ENCODE assay signal across 1 fruit fly cellular context in genomic region chr3R:23872606-23873192, dm6.
A peak's percentile ranks its signal among the peaks of the same experiment; 100 is the strongest.
TF ChIP-seq lines count a peak whose summit lies in the region.

No protein-coding gene starts in this region.

TF ChIP-seq in whole organism, embryonic, 481 proteins besides CTCF, POLR2A, EP300 and RAD21 (continued from another document):
- TF ChIP-seq CG17829 (tag; optimal IDR thresholded peaks at IDR 0.05; lab: Kevin White, UChicago) (peak; percentile 40), CG2678 (tag; optimal IDR thresholded peaks at IDR 0.05; lab: Kevin White, UChicago) (peak; percentile 32), CG1529 (GFP tag; optimal IDR thresholded peaks at IDR 0.05; lab: Kevin White, UChicago) (peak; percentile 0), HmgD (GFP tag; optimal IDR thresholded peaks at IDR 0.05; lab: Kevin White, UChicago) (no peak), gsb-n (tag; optimal IDR thresholded peaks at IDR 0.05; lab: Kevin White, UChicago) (peak; percentile 14), CG6654 (GFP tag; optimal IDR thresholded peaks at IDR 0.05; lab: Kevin White, UChicago) (peak; percentile 4), sima (GFP tag; optimal IDR thresholded peaks at IDR 0.05; lab: Kevin White, UChicago) (no peak), CG30431 (GFP tag; optimal IDR thresholded peaks at IDR 0.05; lab: Kevin White, UChicago) (peak; percentile 22), fd96Cb (tag; optimal IDR thresholded peaks at IDR 0.05; lab: Kevin White, UChicago) (peak; percentile 48), D19B (GFP tag; optimal IDR thresholded peaks at IDR 0.05; lab: Kevin White, UChicago) (no peak), Kr (GFP tag; optimal IDR thresholded peaks at IDR 0.05; lab: Kevin White, UChicago) (no peak), grau (tag; optimal IDR thresholded peaks at IDR 0.05; lab: Kevin White, UChicago) (peak; percentile 35), Med (GFP tag; lab: Kevin White, UChicago) (peak; percentile 75), CG9727 (GFP tag; optimal IDR thresholded peaks at IDR 0.05; lab: Kevin White, UChicago) (peak; percentile 33), ftz-f1 (GFP tag; optimal IDR thresholded peaks at IDR 0.05; lab: Kevin White, UChicago) (no peak), D (optimal IDR thresholded peaks at IDR 0.05; lab: Kevin White, UChicago) (no peak), D (GFP tag; optimal IDR thresholded peaks at IDR 0.05; lab: Kevin White, UChicago) (peak; percentile 38), Hsf (GFP tag; optimal IDR thresholded peaks at IDR 0.05; lab: Kevin White, UChicago) (peak; percentile 34), CG10431 (GFP tag; optimal IDR thresholded peaks at IDR 0.05; lab: Kevin White, UChicago) (no peak), Lim3 (GFP tag; IDR thresholded peaks at IDR 0.05; lab: Robert Waterston, UW) (0 out of 2 replicates have a peak, but pooled peaks have one; percentile 9), CG6689 (GFP tag; IDR thresholded peaks at IDR 0.05; lab: Robert Waterston, UW) (no peak), CG2120 (GFP tag; optimal IDR thresholded peaks at IDR 0.05; lab: Kevin White, UChicago) (no peak), Six4 (GFP tag; optimal IDR thresholded peaks at IDR 0.05; lab: Kevin White, UChicago) (peak; percentile 23), row (GFP tag; IDR thresholded peaks at IDR 0.05; lab: Robert Waterston, UW) (peak; percentile 66), CG8290 (GFP tag; optimal IDR thresholded peaks at IDR 0.05; lab: Kevin White, UChicago) (peak; percentile 25), CG8290 (tag; optimal IDR thresholded peaks at IDR 0.05; lab: Kevin White, UChicago) (no peak), seq (GFP tag; IDR thresholded peaks at IDR 0.05; lab: Robert Waterston, UW) (no peak), CG6683 (GFP tag; optimal IDR thresholded peaks at IDR 0.05; lab: Kevin White, UChicago) (no peak), org-1 (GFP tag; optimal IDR thresholded peaks at IDR 0.05; lab: Kevin White, UChicago) (no peak), CG12236 (GFP tag; optimal IDR thresholded peaks at IDR 0.05; lab: Kevin White, UChicago) (peak; percentile 1), Bteb2 (GFP tag; optimal IDR thresholded peaks at IDR 0.05; lab: Kevin White, UChicago) (no peak), Xrp1 (GFP tag; IDR thresholded peaks at IDR 0.05; lab: Robert Waterston, UW) (peak; percentile 65), twi (tag; optimal IDR thresholded peaks at IDR 0.05; lab: Kevin White, UChicago) (peak; percentile 44), p53 (GFP tag; optimal IDR thresholded peaks at IDR 0.05; lab: Kevin White, UChicago) (no peak), Neu2 (GFP tag; optimal IDR thresholded peaks at IDR 0.05; lab: Kevin White, UChicago; ENCODE audit: borderline replicate concordance) (no peak), CG4360 (GFP tag; IDR thresholded peaks at IDR 0.05; lab: Robert Waterston, UW) (0 out of 2 replicates have a peak, but pooled peaks have one; percentile 22)
